Worm (Caenorhabditis elegans): ENCODE results near the gene sto-5.

Gene sto-5

DNA sequence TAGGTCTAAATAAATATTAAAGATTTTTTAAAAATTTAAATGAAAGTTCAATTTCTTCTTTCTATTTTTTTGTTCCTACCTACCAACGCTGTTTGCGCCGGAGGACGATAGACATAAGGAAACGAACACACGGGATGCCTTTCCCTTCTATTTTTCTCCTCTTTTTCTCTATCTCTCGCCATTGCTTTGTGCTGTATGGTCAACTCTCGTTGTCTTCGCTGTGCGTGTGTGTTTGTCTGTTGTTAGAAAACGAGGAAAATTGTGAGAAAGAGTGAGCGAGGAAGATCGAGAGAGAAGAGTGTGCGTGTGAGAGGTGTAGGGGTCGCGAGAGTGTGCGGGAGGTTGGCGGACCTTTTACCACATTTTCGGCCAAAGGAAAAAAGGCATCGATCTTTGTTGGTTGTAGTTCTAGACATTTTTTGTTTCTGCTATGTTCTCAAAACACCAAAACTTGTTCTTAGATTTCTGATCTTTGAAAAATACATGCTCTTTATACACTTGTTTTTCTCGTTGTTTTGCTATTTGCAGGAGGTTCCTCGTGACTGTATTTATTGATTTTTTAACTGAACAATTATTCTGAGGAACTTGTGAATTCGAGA is 26.1 kb downstream of the sto-5 start (continued):
- TF ChIP-seq dpl-1 (GFP tag; optimal IDR thresholded peaks at IDR 0.05) (peak in 2 of 3 experiments; percentile 17 to 21), irx-1 (tag; optimal IDR thresholded peaks at IDR 0.05) (peak; percentile 21), sox-4 (tag; optimal IDR thresholded peaks at IDR 0.05) (no peak), nhr-20 (tag; optimal IDR thresholded peaks at IDR 0.05) (peak; percentile 54), mef-2 (tag; optimal IDR thresholded peaks at IDR 0.05) (no peak), nhr-28 (tag; optimal IDR thresholded peaks at IDR 0.05) (no peak), snu-23 (GFP tag; optimal IDR thresholded peaks at IDR 0.05) (peak; percentile 78), C04F5.9 (tag; optimal IDR thresholded peaks at IDR 0.05) (peak; percentile 29), isw-1 (GFP tag; IDR thresholded peaks at IDR 0.05) (no peak), ceh-8 (GFP tag; optimal IDR thresholded peaks at IDR 0.05) (peak; percentile 3), nhr-19 (GFP tag; conservative IDR thresholded peaks at IDR 0.05) (peak; percentile 36), skn-1 (tag; optimal IDR thresholded peaks at IDR 0.05) (peak; percentile 51), nhr-77 (tag; optimal IDR thresholded peaks at IDR 0.05) (no peak), nhr-47 (tag; optimal IDR thresholded peaks at IDR 0.05) (peak; percentile 58), nhr-12 (tag; optimal IDR thresholded peaks at IDR 0.05) (no peak), egl-27 (tag; optimal IDR thresholded peaks at IDR 0.05) (no peak), lin-35 (GFP tag; optimal IDR thresholded peaks at IDR 0.05) (peak; percentile 35 to 63), C16A3.4 (tag; optimal IDR thresholded peaks at IDR 0.05) (peak; percentile 4), elt-3 (tag; optimal IDR thresholded peaks at IDR 0.05) (peak in 2 of 6 experiments; percentile 29 to 33), zip-4 (GFP tag; optimal IDR thresholded peaks at IDR 0.05) (peak; percentile 10), mep-1 (tag; optimal IDR thresholded peaks at IDR 0.05) (peak; percentile 91), dsc-1 (tag; optimal IDR thresholded peaks at IDR 0.05) (peak; percentile 31), ets-5 (GFP tag; IDR thresholded peaks at IDR 0.05) (no peak), nhr-76 (tag; optimal IDR thresholded peaks at IDR 0.05) (no peak), lin-14 (GFP tag; optimal IDR thresholded peaks at IDR 0.05) (peak; percentile 93), lsy-2 (tag; optimal IDR thresholded peaks at IDR 0.05) (peak; percentile 37 to 57)

ce11 chrX:16798621-16799020 is 26.6 kb downstream of the sto-5 start:
- TF ChIP-seq nhr-85 (tag) (peak; percentile 78), lin-13 (GFP tag; optimal IDR thresholded peaks at IDR 0.05) (peak; percentile 13), hlh-4 (tag; optimal IDR thresholded peaks at IDR 0.05) (no peak), aha-1 (tag; optimal IDR thresholded peaks at IDR 0.05) (no peak), elt-2 (tag; optimal IDR thresholded peaks at IDR 0.05) (peak; percentile 62), ceh-90 (tag; optimal IDR thresholded peaks at IDR 0.05) (no peak), vab-15 (tag; optimal IDR thresholded peaks at IDR 0.05) (no peak), nhr-28 (tag; optimal IDR thresholded peaks at IDR 0.05) (no peak), fos-1 (tag; optimal IDR thresholded peaks at IDR 0.05) (no peak), aly-2 (tag; optimal IDR thresholded peaks at IDR 0.05) (no peak), lin-35 (GFP tag; optimal IDR thresholded peaks at IDR 0.05) (peak in 1 of 2 experiments; percentile 34), ama-1 (optimal IDR thresholded peaks at IDR 0.05) (peak; percentile 28), pqm-1 (tag; optimal IDR thresholded peaks at IDR 0.05) (no peak), unc-130 (tag; optimal IDR thresholded peaks at IDR 0.05) (no peak), grh-1 (GFP tag; IDR thresholded peaks at IDR 0.05) (no peak), irx-1 (tag; optimal IDR thresholded peaks at IDR 0.05) (no peak), C34B4.2 (tag; optimal IDR thresholded peaks at IDR 0.05) (no peak), C16A3.4 (tag; optimal IDR thresholded peaks at IDR 0.05) (peak; percentile 2)

DNA sequence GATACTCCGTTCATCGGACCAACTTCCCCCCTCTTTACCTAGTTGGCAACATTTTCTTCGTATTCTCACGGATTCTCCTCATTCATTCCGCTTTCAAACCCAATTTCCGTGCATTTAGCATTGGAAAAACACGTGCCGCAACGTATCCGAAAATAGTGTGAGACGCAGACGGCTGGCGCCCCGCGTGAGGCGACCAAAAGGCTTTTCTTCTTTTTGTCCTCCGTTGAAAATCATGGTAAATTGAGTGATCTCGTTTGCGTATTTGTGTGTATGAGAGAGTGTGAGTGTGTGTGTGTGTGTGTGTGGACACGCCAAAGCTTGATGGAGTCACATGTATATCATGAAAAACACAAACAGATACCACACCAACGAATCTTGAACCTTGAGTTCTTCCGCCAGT is 28.4 kb downstream of the sto-5 start:
- TF ChIP-seq C34B4.2 (tag; optimal IDR thresholded peaks at IDR 0.05) (no peak), skn-1 (tag; optimal IDR thresholded peaks at IDR 0.05) (peak; percentile 79), unc-86 (tag; optimal IDR thresholded peaks at IDR 0.05) (peak; percentile 92), unc-98 (GFP tag; IDR thresholded peaks at IDR 0.05) (peak; percentile 36; the same call in 1 of the 2 replicates), tlp-1 (tag; optimal IDR thresholded peaks at IDR 0.05) (no peak), nhr-28 (tag; optimal IDR thresholded peaks at IDR 0.05) (no peak), mdl-1 (tag; optimal IDR thresholded peaks at IDR 0.05) (peak; percentile 55 to 99), lin-35 (GFP tag; optimal IDR thresholded peaks at IDR 0.05) (peak; percentile 70 to 88), lsy-2 (tag; optimal IDR thresholded peaks at IDR 0.05) (peak; percentile 82 to 90), nhr-85 (tag) (peak; percentile 96), alr-1 (tag; optimal IDR thresholded peaks at IDR 0.05; ENCODE audit: borderline replicate concordance) (no peak), mef-2 (tag; optimal IDR thresholded peaks at IDR 0.05) (peak; percentile 88), nhr-71 (tag; optimal IDR thresholded peaks at IDR 0.05) (peak; percentile 99), jun-1 (tag; optimal IDR thresholded peaks at IDR 0.05) (peak; percentile 81), ztf-11 (tag; optimal IDR thresholded peaks at IDR 0.05) (peak in 1 of 2 experiments; percentile 54), elt-2 (tag; optimal IDR thresholded peaks at IDR 0.05) (peak; percentile 66), sptf-1 (tag; optimal IDR thresholded peaks at IDR 0.05) (no peak), ceh-90 (tag; optimal IDR thresholded peaks at IDR 0.05) (no peak), xbp-1 (tag; optimal IDR thresholded peaks at IDR 0.05) (peak; percentile 88)
